Worm (Caenorhabditis elegans) whole organism, L3 larva: ENCODE measurements around the gene sre-41.

Experiments
- ceh-28 ChIP-seq: fragments of 150-350 bp; optimal IDR thresholded peaks from 2 replicates; lab custom pipeline; 2014; ENCODE audit warnings: missing biosample characterization, missing genetic modification reagents, missing genetic modification characterization
- nhr-12 ChIP-seq: fragments of 150-350 bp; optimal IDR thresholded peaks from 2 replicates; lab custom pipeline; 2014; ENCODE audit warnings: missing biosample characterization, missing genetic modification characterization
- nhr-43 ChIP-seq: sonication (generic microtip); optimal IDR thresholded peaks from 2 replicates; lab custom pipeline; 2016; ENCODE audit warnings: mild to moderate bottlenecking, missing genetic modification characterization, missing compliant biosample characterization; ENCODE audit not compliant: poor library complexity, severe bottlenecking
- nhr-77 ChIP-seq: fragments of 150-350 bp; optimal IDR thresholded peaks from 2 replicates; lab custom pipeline; 2014; ENCODE audit warnings: missing biosample characterization, missing genetic modification characterization
- pha-4 ChIP-seq: fragments of 150-350 bp; optimal IDR thresholded peaks from 2 replicates; lab custom pipeline; 2014; ENCODE audit warnings: missing biosample characterization, missing genetic modification reagents, missing genetic modification characterization

ce11 chrII:12414805-12415204 lies 26.7 kb downstream of the sre-41 start, which contains the start of gene Y57A10C.11:
- TF ChIP-seq ceh-28 (no peak), nhr-77 (tag; lab: Kevin White, UChicago) (no peak), nhr-12 (no peak), pha-4 (tag; lab: Kevin White, UChicago) (no peak), nhr-43 (tag; lab: Kevin White, UChicago) (no peak)
